Worm (Caenorhabditis elegans) whole organism, midembryonic: Measurements from ENCODE around the gene C03B1.2.

Experiments
- cog-1 ChIP-seq: sonication (generic microtip); optimal IDR thresholded peaks from 2 replicates; lab custom pipeline; 2016; ENCODE audit warnings: missing genetic modification characterization, missing compliant biosample characterization
- klf-2 ChIP-seq: fragments of 200-800 bp; sonication (Bioruptor generic); conservative IDR thresholded peaks from 2 replicates; pipeline ENCODE4 v1.3.6; 2022; ENCODE audit warnings: missing genetic modification reagents, missing genetic modification characterization, missing compliant biosample characterization
- med-1 ChIP-seq: sonication (generic microtip); optimal IDR thresholded peaks from 2 replicates; lab custom pipeline; 2017; ENCODE audit warnings: missing genetic modification characterization, mild to moderate bottlenecking, missing compliant biosample characterization, antibody characterized with exemption, missing genetic modification reagents; ENCODE audit not compliant: insufficient read depth
- ref-1 ChIP-seq: fragments of 200-800 bp; sonication (Bioruptor generic); conservative IDR thresholded peaks from 2 replicates; pipeline ENCODE4 v1.3.6; 2022; ENCODE audit warnings: missing genetic modification reagents, missing genetic modification characterization, missing compliant biosample characterization
- ztf-29 ChIP-seq: fragments of 200-800 bp; sonication (Bioruptor generic); IDR thresholded peaks from 2 replicates; pipeline ENCODE4 v1.3.6; 2022; ENCODE audit warnings: missing genetic modification reagents, missing genetic modification characterization, missing compliant biosample characterization

DNA sequence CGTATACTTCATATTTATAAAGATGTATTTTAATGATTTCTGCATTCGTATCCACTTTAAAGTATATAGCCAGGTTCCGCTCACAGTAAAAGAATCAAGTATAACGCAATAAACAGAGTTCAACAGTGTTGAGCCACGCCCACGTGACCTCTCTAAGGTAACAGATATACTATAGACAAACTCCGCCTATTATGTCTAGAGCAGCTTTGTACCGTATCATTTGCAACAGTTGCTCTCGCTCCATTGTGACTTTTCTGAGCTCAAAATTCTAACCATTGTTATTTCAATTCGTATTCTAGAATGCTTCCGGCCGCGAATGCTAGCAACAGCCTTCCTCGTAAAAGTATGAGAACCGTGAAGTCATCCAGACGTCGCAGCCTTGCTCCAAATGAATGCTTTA is 3.5 kb downstream of the C03B1.2 start, which contains the start of gene C03B1.17:
- TF ChIP-seq med-1 (GFP tag; lab: Kevin White, UChicago) (no peak), ztf-29 (GFP tag; lab: Robert Waterston, UW) (no peak), klf-2 (no peak), ref-1 (GFP tag; lab: Robert Waterston, UW) (no peak), cog-1 (tag; lab: Kevin White, UChicago) (no peak)
